Worm (Caenorhabditis elegans) whole organism, early embryonic: Measurements from ENCODE around the gene hda-5.

ENCODE experiments used
- B0310.2 ChIP-seq: sonication (generic microtip); optimal IDR thresholded peaks from 2 replicates; lab custom pipeline; 2016; ENCODE audit warnings: mild to moderate bottlenecking, missing genetic modification characterization, missing compliant biosample characterization
- F13C5.2 ChIP-seq: sonication (generic microtip); optimal IDR thresholded peaks from 2 replicates; lab custom pipeline; 2017; ENCODE audit warnings: mild to moderate bottlenecking, missing genetic modification characterization, inconsistent platforms, missing compliant biosample characterization
- aly-1 ChIP-seq: sonication (generic microtip); optimal IDR thresholded peaks from 2 replicates; lab custom pipeline; 2016; ENCODE audit warnings: missing genetic modification characterization, missing compliant biosample characterization
- ama-1 ChIP-seq: fragments of 150-350 bp; optimal IDR thresholded peaks from 2 replicates; lab custom pipeline; 2014
- ceh-13 ChIP-seq: fragments of 200-800 bp; sonication (Bioruptor generic); optimal IDR thresholded peaks from 2 replicates; lab custom pipeline; 2018; ENCODE audit warnings: mild to moderate bottlenecking, missing genetic modification characterization, missing compliant biosample characterization
- ceh-36 ChIP-seq: sonication (generic microtip); optimal IDR thresholded peaks from 2 replicates; lab custom pipeline; 2016; ENCODE audit warnings: missing genetic modification characterization, inconsistent platforms, missing compliant biosample characterization
- ets-7 ChIP-seq: sonication (generic microtip); optimal IDR thresholded peaks from 2 replicates; lab custom pipeline; 2016; ENCODE audit warnings: missing genotype, missing genetic modification characterization, missing compliant biosample characterization
- flt-1 ChIP-seq: fragments of 200-800 bp; sonication (Bioruptor generic); IDR thresholded peaks from 2 replicates; pipeline ENCODE4 v1.3.6; 2022; ENCODE audit warnings: missing genetic modification characterization, missing compliant biosample characterization
- hmbx-1 ChIP-seq: sonication (generic microtip); optimal IDR thresholded peaks from 2 replicates; lab custom pipeline; 2016; ENCODE audit warnings: mild to moderate bottlenecking, missing genetic modification characterization, missing compliant biosample characterization
- hmg-4 ChIP-seq: fragments of 200-800 bp; sonication (Bioruptor generic); optimal IDR thresholded peaks from 2 replicates; lab custom pipeline; 2018; ENCODE audit warnings: mild to moderate bottlenecking, missing genetic modification characterization, missing compliant biosample characterization
- hnd-1 ChIP-seq: sonication (generic microtip); optimal IDR thresholded peaks from 2 replicates; lab custom pipeline; 2016; ENCODE audit warnings: missing genetic modification characterization, missing compliant biosample characterization
- pes-1 ChIP-seq: fragments of 200-800 bp; sonication (Bioruptor generic); IDR thresholded peaks from 2 replicates; pipeline ENCODE4 v1.3.6; 2022; ENCODE audit warnings: missing genetic modification reagents, missing genetic modification characterization, missing compliant biosample characterization
- scrt-1 ChIP-seq: fragments of 200-800 bp; sonication (Bioruptor generic); IDR thresholded peaks from 2 replicates; pipeline ENCODE4 v1.3.6; 2022; ENCODE audit warnings: missing genetic modification characterization, missing compliant biosample characterization
- sea-1 ChIP-seq: fragments of 200-800 bp; sonication (Bioruptor generic); conservative IDR thresholded peaks from 2 replicates; pipeline ENCODE4 v1.3.6; 2022; ENCODE audit warnings: missing genetic modification characterization, missing compliant biosample characterization
- tbx-11 ChIP-seq: fragments of 200-800 bp; sonication (Bioruptor generic); IDR thresholded peaks from 2 replicates; pipeline ENCODE4 v1.3.6; 2022; ENCODE audit warnings: missing genetic modification characterization, missing compliant biosample characterization
- tbx-37 ChIP-seq: fragments of 200-800 bp; sonication (Bioruptor generic); conservative IDR thresholded peaks from 2 replicates; pipeline ENCODE4 v1.3.6; 2022; ENCODE audit warnings: missing genetic modification reagents, missing genetic modification characterization, missing compliant biosample characterization
- tra-4 ChIP-seq: sonication (generic microtip); optimal IDR thresholded peaks from 2 replicates; lab custom pipeline; 2017; ENCODE audit warnings: missing genetic modification characterization, missing compliant biosample characterization

hda-5 gene

DNA sequence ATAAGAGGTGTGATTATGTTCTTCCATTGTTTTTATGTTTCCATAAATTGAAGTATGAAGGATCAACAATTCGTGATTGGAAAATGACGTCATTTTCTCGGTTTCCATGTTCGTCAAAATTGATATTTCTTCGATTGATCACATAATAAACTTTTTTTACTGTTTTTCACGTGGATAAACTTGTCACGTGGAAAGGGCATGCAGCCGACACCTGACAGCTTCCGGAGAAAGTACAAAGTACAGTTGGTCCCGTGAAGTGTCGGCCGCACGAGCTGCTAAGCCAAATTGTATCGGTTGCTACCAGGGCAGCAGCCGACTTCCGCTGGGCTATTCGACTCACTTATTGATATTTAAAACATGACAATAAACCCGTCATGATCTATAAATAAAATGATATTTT is 42.8 kb downstream of the hda-5 start:
- TF ChIP-seq F13C5.2 (tag; lab: Kevin White, UChicago) = no peak
- no peak for TF ChIP-seq scrt-1
- no peak for TF ChIP-seq hnd-1
- TF ChIP-seq sea-1 (GFP tag; lab: Robert Waterston, UW) = no peak
- no peak for TF ChIP-seq pes-1
- TF ChIP-seq ceh-13 (GFP tag; lab: Kevin White, UChicago) = no peak
- TF ChIP-seq ets-7 (tag; lab: Kevin White, UChicago) = no peak
- TF ChIP-seq tbx-37 = no peak

- TF ChIP-seq pes-1 = no peak
- TF ChIP-seq ceh-13 (GFP tag; lab: Kevin White, UChicago) = no peak
- TF ChIP-seq B0310.2 (tag; lab: Kevin White, UChicago) = no peak
- no peak for TF ChIP-seq tra-4
Measured at ce11 chrII:11842317-11842716, 43.5 kb downstream of the hda-5 start, which contains the start of gene T27D12.1. Gene T27D12.1 (plus strand): TSS chrII:11842617.

DNA sequence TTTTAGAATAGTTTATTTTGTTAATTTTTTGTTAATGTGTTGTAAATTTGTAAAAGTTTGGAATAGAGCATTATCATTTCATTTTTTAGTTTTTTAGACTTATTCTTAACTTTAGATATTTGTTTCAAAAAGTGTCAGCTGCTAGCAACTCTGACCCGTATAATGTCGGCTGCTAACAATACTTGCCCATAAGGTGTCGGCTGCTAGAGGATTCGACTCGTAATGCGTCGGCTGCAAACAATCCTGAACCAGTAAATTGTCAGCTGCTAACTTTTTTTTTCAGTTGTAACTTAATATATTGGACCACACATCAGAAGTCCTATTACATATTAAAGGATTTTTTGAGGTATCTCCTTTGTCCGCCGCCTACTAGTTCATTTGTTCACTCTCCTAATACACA is 43.9 kb downstream of the hda-5 start:
- TF ChIP-seq ama-1 (lab: Kevin White, UChicago) (no peak), ceh-13 (GFP tag; lab: Kevin White, UChicago) (no peak), flt-1 (GFP tag; lab: Robert Waterston, UW) (no peak), sea-1 (GFP tag; lab: Robert Waterston, UW) (no peak), scrt-1 (no peak), tbx-11 (GFP tag; lab: Robert Waterston, UW) (no peak), aly-1 (tag; lab: Kevin White, UChicago) (no peak), F13C5.2 (tag; lab: Kevin White, UChicago) (no peak), ceh-36 (tag; lab: Kevin White, UChicago) (no peak), hnd-1 (no peak), hmg-4 (GFP tag; lab: Kevin White, UChicago) (no peak), tbx-37 (no peak), pes-1 (no peak), ets-7 (tag; lab: Kevin White, UChicago) (no peak), hmbx-1 (no peak), B0310.2 (tag; lab: Kevin White, UChicago) (no peak), tra-4 (no peak)

- TF ChIP-seq B0310.2 (tag; lab: Kevin White, UChicago) = no peak
- no peak for TF ChIP-seq ceh-13 (GFP tag; lab: Kevin White, UChicago)
- TF ChIP-seq pes-1 = no peak
- no peak for TF ChIP-seq hnd-1
- TF ChIP-seq hmg-4 (GFP tag; lab: Kevin White, UChicago) = no peak
- TF ChIP-seq flt-1 (GFP tag; lab: Robert Waterston, UW) = no peak
- TF ChIP-seq scrt-1 = no peak
- TF ChIP-seq ets-7 (tag; lab: Kevin White, UChicago) = no peak
- no peak for TF ChIP-seq sea-1 (GFP tag; lab: Robert Waterston, UW)
- no peak for TF ChIP-seq tbx-37
- no peak for TF ChIP-seq ceh-36 (tag; lab: Kevin White, UChicago)
- no peak for TF ChIP-seq hmbx-1
- TF ChIP-seq tbx-11 (GFP tag; lab: Robert Waterston, UW) = no peak
- no peak for TF ChIP-seq aly-1 (tag; lab: Kevin White, UChicago)
- TF ChIP-seq F13C5.2 (tag; lab: Kevin White, UChicago) = no peak
- no peak for TF ChIP-seq tra-4
- TF ChIP-seq ama-1 (lab: Kevin White, UChicago) = no peak
Measured at ce11 chrII:11843441-11843840, 44.6 kb downstream of the hda-5 start.

ce11 chrII:11844072-11844471 is 45.2 kb downstream of the hda-5 start:
- TF ChIP-seq tbx-37 (no peak), B0310.2 (tag; lab: Kevin White, UChicago) (no peak), hnd-1 (no peak), tbx-11 (GFP tag; lab: Robert Waterston, UW) (no peak), hmbx-1 (no peak), flt-1 (GFP tag; lab: Robert Waterston, UW) (no peak), ets-7 (tag; lab: Kevin White, UChicago) (no peak)

DNA sequence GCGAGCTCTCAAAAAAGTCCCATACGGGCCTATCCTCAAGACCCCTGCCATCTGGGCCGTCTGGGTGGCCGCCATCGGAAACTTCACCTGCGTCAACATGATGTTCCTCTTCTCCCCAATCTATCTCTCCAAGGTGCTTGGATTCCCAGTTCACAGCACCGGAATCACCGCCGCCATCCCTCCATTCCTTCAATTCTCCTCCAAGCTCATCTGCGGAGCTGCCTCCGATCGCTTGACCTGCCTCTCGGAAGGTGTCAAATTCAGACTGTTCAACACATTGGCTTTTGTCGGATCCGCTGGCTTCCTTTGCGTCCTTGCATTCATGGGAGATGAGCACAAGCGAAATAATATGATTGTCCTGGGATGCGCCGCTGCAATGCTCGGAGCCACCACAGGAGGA is 46.1 kb downstream of the hda-5 start:
- TF ChIP-seq ama-1 (lab: Kevin White, UChicago) = no peak
- no peak for TF ChIP-seq tbx-37
- TF ChIP-seq hnd-1 = no peak
- TF ChIP-seq tra-4 = no peak
- TF ChIP-seq aly-1 (tag; lab: Kevin White, UChicago) = no peak
- no peak for TF ChIP-seq sea-1 (GFP tag; lab: Robert Waterston, UW)
- no peak for TF ChIP-seq B0310.2 (tag; lab: Kevin White, UChicago)
- no peak for TF ChIP-seq ceh-13 (GFP tag; lab: Kevin White, UChicago)
- TF ChIP-seq hmg-4 (GFP tag; lab: Kevin White, UChicago) = no peak
- no peak for TF ChIP-seq pes-1
- no peak for TF ChIP-seq ceh-36 (tag; lab: Kevin White, UChicago)

ce11 chrII:11845954-11846353 is 47.1 kb downstream of the hda-5 start:
- TF ChIP-seq ceh-13 (GFP tag; lab: Kevin White, UChicago) (no peak), aly-1 (tag; lab: Kevin White, UChicago) (no peak), B0310.2 (tag; lab: Kevin White, UChicago) (no peak), hmg-4 (GFP tag; lab: Kevin White, UChicago) (no peak), pes-1 (no peak), scrt-1 (no peak), ama-1 (lab: Kevin White, UChicago) (no peak), hnd-1 (no peak), ceh-36 (tag; lab: Kevin White, UChicago) (no peak), ets-7 (tag; lab: Kevin White, UChicago) (no peak), F13C5.2 (tag; lab: Kevin White, UChicago) (no peak)

ce11 chrII:11849572-11849971 is 50.7 kb downstream of the hda-5 start:
- TF ChIP-seq scrt-1 (no peak), aly-1 (tag; lab: Kevin White, UChicago) (no peak), flt-1 (GFP tag; lab: Robert Waterston, UW) (no peak), hmbx-1 (no peak), hmg-4 (GFP tag; lab: Kevin White, UChicago) (no peak), sea-1 (GFP tag; lab: Robert Waterston, UW) (no peak), hnd-1 (no peak), tra-4 (no peak), B0310.2 (tag; lab: Kevin White, UChicago) (no peak), tbx-37 (no peak), pes-1 (no peak), ama-1 (lab: Kevin White, UChicago) (no peak), ceh-36 (tag; lab: Kevin White, UChicago) (no peak), ets-7 (tag; lab: Kevin White, UChicago) (no peak)
